Fruit fly (Drosophila melanogaster) whole organism, adult: ENCODE measurements around the gene CG15550.

Experiments used
- CG11617 ChIP-seq: fragments of 200-800 bp; sonication (Bioruptor generic); optimal IDR thresholded peaks from 2 replicates; lab custom pipeline; 2017; ENCODE audit warnings: mild to moderate bottlenecking, missing biosample characterization, missing genetic modification reagents, missing genetic modification characterization
- CG12768 ChIP-seq: fragments of 200-800 bp; sonication (Bioruptor generic); optimal IDR thresholded peaks from 2 replicates; lab custom pipeline; 2017; ENCODE audit warnings: missing biosample characterization, missing genetic modification characterization, mild to moderate bottlenecking, moderate library complexity, missing genetic modification reagents
- CG14711 ChIP-seq: fragments of 200-800 bp; sonication (Bioruptor generic); optimal IDR thresholded peaks from 2 replicates; lab custom pipeline; 2018; ENCODE audit warnings: missing biosample characterization, mild to moderate bottlenecking, missing genetic modification characterization, moderate library complexity
- CG1620 ChIP-seq: fragments of 200-800 bp; sonication (Bioruptor generic); optimal IDR thresholded peaks from 2 replicates; lab custom pipeline; 2016; ENCODE audit warnings: missing biosample characterization, missing genetic modification characterization
- CG7101 ChIP-seq: fragments of 200-800 bp; sonication (Bioruptor generic); optimal IDR thresholded peaks from 2 replicates; lab custom pipeline; 2018; ENCODE audit warnings: missing biosample characterization, mild to moderate bottlenecking, missing genetic modification characterization, moderate library complexity
- Clk ChIP-seq: fragments of 200-800 bp; sonication (Bioruptor generic); optimal IDR thresholded peaks from 2 replicates; lab custom pipeline; 2017; ENCODE audit warnings: missing biosample characterization, missing genetic modification characterization
- Hr96 ChIP-seq: fragments of 200-800 bp; sonication (Bioruptor generic); optimal IDR thresholded peaks from 2 replicates; lab custom pipeline; 2016; ENCODE audit warnings: missing biosample characterization, missing genetic modification characterization
- bab1 ChIP-seq: fragments of 200-800 bp; sonication (Bioruptor generic); optimal IDR thresholded peaks from 3 replicates; lab custom pipeline; 2019; ENCODE audit warnings: missing biosample characterization, mild to moderate bottlenecking, missing genetic modification characterization, moderate library complexity
- cic ChIP-seq: fragments of 200-800 bp; sonication (Bioruptor generic); optimal IDR thresholded peaks from 2 replicates; lab custom pipeline; 2017; ENCODE audit warnings: missing biosample characterization, mild to moderate bottlenecking, missing genetic modification characterization, moderate library complexity
- kay ChIP-seq: fragments of 200-800 bp; sonication (Bioruptor generic); peaks from one replicate; lab custom pipeline; 2016; ENCODE audit warnings: missing biosample characterization, missing genetic modification characterization, borderline replicate concordance
- ovo ChIP-seq: fragments of 200-800 bp; sonication (Bioruptor generic); optimal IDR thresholded peaks from 2 replicates; lab custom pipeline; 2016; ENCODE audit warnings: missing biosample characterization, missing genetic modification characterization
- pad ChIP-seq: fragments of 200-800 bp; sonication (Bioruptor generic); optimal IDR thresholded peaks from 3 replicates; lab custom pipeline; 2017; ENCODE audit warnings: missing biosample characterization, missing genetic modification characterization, mild to moderate bottlenecking, moderate library complexity, missing genetic modification reagents
- tj ChIP-seq: fragments of 200-800 bp; sonication (Bioruptor generic); optimal IDR thresholded peaks from 3 replicates; lab custom pipeline; 2017; ENCODE audit warnings: missing biosample characterization, mild to moderate bottlenecking, missing genetic modification characterization, moderate library complexity
- toe ChIP-seq: fragments of 200-800 bp; sonication (Bioruptor generic); optimal IDR thresholded peaks from 2 replicates; lab custom pipeline; 2016; ENCODE audit warnings: missing biosample characterization, missing genetic modification characterization

dm6 chr3R:30925436-30925835 is 11.5 kb downstream of the CG15550 start:
- TF ChIP-seq Clk (GFP tag; lab: Kevin White, UChicago) (no peak), Hr96 (no peak), tj (GFP tag; lab: Kevin White, UChicago) (no peak), CG11617 (GFP tag; lab: Kevin White, UChicago) (no peak), CG1620 (no peak), CG12768 (GFP tag; lab: Kevin White, UChicago) (no peak), toe (GFP tag; lab: Kevin White, UChicago) (no peak), CG7101 (tag; lab: Kevin White, UChicago) (no peak), pad (GFP tag; lab: Kevin White, UChicago) (no peak), bab1 (GFP tag; lab: Kevin White, UChicago) (no peak), cic (GFP tag; lab: Kevin White, UChicago) (no peak), kay (GFP tag; lab: Kevin White, UChicago) (no peak), CG14711 (tag; lab: Kevin White, UChicago) (no peak), ovo (GFP tag; lab: Kevin White, UChicago) (no peak)
